Worm (Caenorhabditis elegans) whole organism, L1 larva: ENCODE results near the gene T11G6.2.

ENCODE experiments used
- ces-1 ChIP-seq: fragments of 150-350 bp; optimal IDR thresholded peaks from 2 replicates; lab custom pipeline; 2014; ENCODE audit warnings: missing biosample characterization, missing genetic modification reagents, missing genetic modification characterization
- fkh-10 ChIP-seq: sonication (generic microtip); optimal IDR thresholded peaks from 2 replicates; lab custom pipeline; 2017; ENCODE audit warnings: missing biosample characterization, missing genetic modification reagents, missing genetic modification characterization
- fos-1 ChIP-seq: fragments of 150-350 bp; optimal IDR thresholded peaks from 2 replicates; lab custom pipeline; 2014; ENCODE audit warnings: missing biosample characterization, missing genetic modification characterization
- irx-1 ChIP-seq: sonication (generic microtip); optimal IDR thresholded peaks from 2 replicates; lab custom pipeline; 2016; ENCODE audit warnings: missing genetic modification characterization, missing compliant biosample characterization
- lin-13 ChIP-seq: fragments of 150-350 bp; optimal IDR thresholded peaks from 2 replicates; lab custom pipeline; 2014; ENCODE audit warnings: missing biosample characterization, missing genetic modification reagents, missing genetic modification characterization
- lir-3 ChIP-seq: sonication (generic microtip); optimal IDR thresholded peaks from 2 replicates; lab custom pipeline; 2016; ENCODE audit warnings: mild to moderate bottlenecking, missing genetic modification characterization, moderate library complexity, missing compliant biosample characterization; ENCODE audit not compliant: poor library complexity
- nhr-77 ChIP-seq: fragments of 150-350 bp; optimal IDR thresholded peaks from 2 replicates; lab custom pipeline; 2014; ENCODE audit warnings: missing biosample characterization, missing genetic modification characterization
- nhr-90 ChIP-seq: sonication (generic microtip); optimal IDR thresholded peaks from 2 replicates; lab custom pipeline; 2016; ENCODE audit warnings: mild to moderate bottlenecking, missing genetic modification characterization, missing compliant biosample characterization; ENCODE audit not compliant: poor library complexity
- pag-3 ChIP-seq: sonication (generic microtip); optimal IDR thresholded peaks from 2 replicates; lab custom pipeline; 2017; ENCODE audit warnings: missing genetic modification characterization, mild to moderate bottlenecking, missing compliant biosample characterization, antibody characterized with exemption, borderline replicate concordance; ENCODE audit not compliant: insufficient read depth
- sup-37 ChIP-seq: fragments of 200-800 bp; sonication (Bioruptor generic); optimal IDR thresholded peaks from 2 replicates; lab custom pipeline; 2018; ENCODE audit warnings: mild to moderate bottlenecking, missing genetic modification characterization, missing compliant biosample characterization
- ztf-11 ChIP-seq, 2 experiments: sonication (generic microtip); optimal IDR thresholded peaks; 2 replicates each; lab custom pipeline; 2016 to 2017; ENCODE audit warnings: missing genetic modification characterization in 2 of 2, missing biosample characterization in 1 of 2, missing compliant biosample characterization in 1 of 2
- ztf-4 ChIP-seq: fragments of 150-350 bp; optimal IDR thresholded peaks from 2 replicates; lab custom pipeline; 2014; ENCODE audit warnings: missing biosample characterization, missing genetic modification characterization

- TF ChIP-seq ces-1 (GFP tag; lab: Kevin White, UChicago) (no peak), pag-3 (tag; lab: Kevin White, UChicago) (no peak), fkh-10 (GFP tag; lab: Kevin White, UChicago) (no peak), lir-3 (tag; lab: Kevin White, UChicago) (no peak), nhr-90 (no peak), nhr-77 (tag; lab: Kevin White, UChicago) (no peak), ztf-11 (tag; optimal IDR thresholded peaks at IDR 0.05; lab: Kevin White, UChicago) (no peak), irx-1 (tag; lab: Kevin White, UChicago) (no peak), lin-13 (GFP tag; lab: Kevin White, UChicago) (no peak), sup-37 (GFP tag; lab: Kevin White, UChicago) (no peak), ztf-4 (tag; lab: Kevin White, UChicago) (no peak), fos-1 (tag; lab: Kevin White, UChicago) (no peak)
Measured at ce11 chrIV:10812099-10812498, 46.2 kb downstream of the T11G6.2 start, which contains the start of gene miz-1.
